Fruit fly (Drosophila melanogaster): ENCODE measurements around the gene CG4291.

- TF ChIP-seq CG7368 (GFP tag; optimal IDR thresholded peaks at IDR 0.05) = no peak
- TF ChIP-seq ss (GFP tag; optimal IDR thresholded peaks at IDR 0.05) = no peak
- no peak for TF ChIP-seq Sox14 (GFP tag; optimal IDR thresholded peaks at IDR 0.05)
- no peak for TF ChIP-seq Sox102F (GFP tag; optimal IDR thresholded peaks at IDR 0.05)
- no peak for TF ChIP-seq acj6 (GFP tag; optimal IDR thresholded peaks at IDR 0.05)
- TF ChIP-seq Met (GFP tag; optimal IDR thresholded peaks at IDR 0.05) = no peak
- no peak for TF ChIP-seq Sox15 (GFP tag; optimal IDR thresholded peaks at IDR 0.05)
- TF ChIP-seq Eip75B (GFP tag; optimal IDR thresholded peaks at IDR 0.05) = no peak
Observed at dm6 chr2L:817850-818249, 34.7 kb downstream of the CG4291 start, which contains the start of gene CG15880.

Data from whole organism, prepupa.